Fruit fly (Drosophila melanogaster): ENCODE measurements around the gene CG4686.
A peak's percentile ranks its signal among the peaks of the same experiment; 100 is the strongest.

CG4686 gene

DNA sequence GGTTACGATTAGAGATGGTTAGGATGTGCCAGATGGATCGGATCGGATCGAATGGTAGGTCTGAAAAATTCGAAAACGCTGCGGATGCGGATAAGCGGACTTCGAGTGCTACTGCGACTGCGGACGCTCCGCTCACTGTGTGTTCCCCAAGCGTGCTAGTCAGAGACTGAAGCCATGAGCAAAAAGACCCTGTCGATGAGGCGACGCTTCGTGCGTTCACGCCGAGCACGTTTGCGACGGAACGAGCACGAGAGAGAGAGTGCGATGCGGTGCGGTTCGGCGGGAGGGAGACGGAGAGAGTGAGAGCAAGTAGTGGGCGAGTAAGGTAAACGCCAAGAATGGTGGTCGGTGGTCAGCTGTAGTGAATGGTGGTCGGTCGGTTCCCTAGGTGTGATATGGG is 27.6 kb upstream of the CG4686 start, which contains the start of gene bnl (continued):
- TF ChIP-seq CG10462 (GFP tag; optimal IDR thresholded peaks at IDR 0.05) (no peak), NfI (GFP tag; optimal IDR thresholded peaks at IDR 0.05) (peak; percentile 29), CG12219 (GFP tag; optimal IDR thresholded peaks at IDR 0.05) (peak; percentile 52), CG12299 (tag; optimal IDR thresholded peaks at IDR 0.05) (peak; percentile 49), gce (GFP tag; IDR thresholded peaks at IDR 0.05) (0 out of 3 replicates have a peak, but pooled peaks have one; percentile 62), Lim3 (GFP tag; IDR thresholded peaks at IDR 0.05) (no peak), Aef1 (GFP tag; IDR thresholded peaks at IDR 0.05) (no peak), nerfin-2 (GFP tag; IDR thresholded peaks at IDR 0.05; ENCODE audit: partially characterized antibody) (no peak), knrl (GFP tag; IDR thresholded peaks at IDR 0.05; ENCODE audit: partially characterized antibody) (peak; percentile 38), Optix (GFP tag; IDR thresholded peaks at IDR 0.05) (no peak), CG13296 (GFP tag; optimal IDR thresholded peaks at IDR 0.05) (peak; percentile 45), CG5180 (GFP tag; optimal IDR thresholded peaks at IDR 0.05) (peak; percentile 62), CG6689 (GFP tag; IDR thresholded peaks at IDR 0.05) (no peak), klu (GFP tag; IDR thresholded peaks at IDR 0.05) (peak; percentile 57; the same call in 1 of the 2 replicates), lilli (GFP tag; optimal IDR thresholded peaks at IDR 0.05) (peak; percentile 33), so (GFP tag; IDR thresholded peaks at IDR 0.05) (peak; percentile 65; the same call in 1 of the 3 replicates), CG9727 (GFP tag; optimal IDR thresholded peaks at IDR 0.05) (peak; percentile 53), grau (tag; optimal IDR thresholded peaks at IDR 0.05) (peak; percentile 44), al (GFP tag; IDR thresholded peaks at IDR 0.05) (no peak), CG12659 (GFP tag; optimal IDR thresholded peaks at IDR 0.05) (peak; percentile 13), scrt (GFP tag; optimal IDR thresholded peaks at IDR 0.05) (no peak), nerfin-1 (tag; optimal IDR thresholded peaks at IDR 0.05) (peak; percentile 34), CG10366 (GFP tag; IDR thresholded peaks at IDR 0.05) (peak; percentile 45; the same call in 1 of the 2 replicates), CG9932 (GFP tag; IDR thresholded peaks at IDR 0.05) (no peak), Gug (GFP tag; IDR thresholded peaks at IDR 0.05) (no peak), sr (GFP tag; IDR thresholded peaks at IDR 0.05) (peak; percentile 96), ind (GFP tag; optimal IDR thresholded peaks at IDR 0.05) (no peak), wor (GFP tag; IDR thresholded peaks at IDR 0.05) (no peak), pfk (GFP tag; optimal IDR thresholded peaks at IDR 0.05) (peak; percentile 49), schlank (tag; optimal IDR thresholded peaks at IDR 0.05) (no peak), row (GFP tag; IDR thresholded peaks at IDR 0.05) (no peak; the same call in 2 of the 3 replicates), Taf1 (GFP tag; IDR thresholded peaks at IDR 0.05) (no peak), CG11695 (GFP tag; IDR thresholded peaks at IDR 0.05) (peak; percentile 58; the same call in 2 of the 3 replicates), ems (GFP tag; optimal IDR thresholded peaks at IDR 0.05) (peak; percentile 55), CG2202 (tag; optimal IDR thresholded peaks at IDR 0.05) (no peak), cg (GFP tag; optimal IDR thresholded peaks at IDR 0.05) (no peak), Nf-YC (tag; optimal IDR thresholded peaks at IDR 0.05) (peak; percentile 64)

DNA sequence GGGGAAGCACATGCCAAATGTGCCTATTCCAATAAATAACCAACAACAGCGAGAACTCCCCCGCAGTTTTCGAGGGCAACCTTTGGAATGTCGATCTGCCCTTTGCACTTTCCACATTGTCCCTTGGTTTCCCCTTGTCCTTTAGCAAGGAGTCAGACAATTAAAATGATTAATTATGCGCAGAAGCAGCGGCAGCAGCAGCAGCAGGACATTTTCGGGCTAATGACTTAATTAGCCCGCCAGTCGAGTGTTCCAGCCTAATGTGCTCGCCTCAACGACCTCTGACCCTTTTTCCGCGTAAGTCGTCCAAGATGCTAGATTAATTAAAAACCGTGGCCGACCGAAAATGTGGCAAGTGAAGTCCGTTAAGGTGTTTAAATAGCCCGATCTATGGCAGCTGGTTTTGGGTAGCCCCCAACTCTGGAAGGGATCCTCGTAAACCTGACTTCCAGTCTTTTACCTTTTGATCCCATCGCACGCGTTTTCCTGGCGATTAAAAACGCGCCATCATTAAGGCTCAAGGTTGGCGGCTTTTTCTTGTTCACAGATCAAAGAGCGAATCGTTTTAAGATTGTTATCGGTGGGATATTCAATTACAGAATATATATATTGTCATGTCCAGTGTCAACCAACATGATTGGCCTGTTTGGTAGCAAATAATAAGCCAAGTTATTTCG is 25.2 kb upstream of the CG4686 start:
- peak; percentile 98 for TF ChIP-seq CG8359 (GFP tag; optimal IDR thresholded peaks at IDR 0.05; ENCODE audit: borderline replicate concordance)
- peak; percentile 91 for TF ChIP-seq zen (tag; optimal IDR thresholded peaks at IDR 0.05)
- no peak for TF ChIP-seq sens-2 (GFP tag; IDR thresholded peaks at IDR 0.05)
- no peak for TF ChIP-seq Lim3 (GFP tag; IDR thresholded peaks at IDR 0.05)
- TF ChIP-seq CG4282 (GFP tag; optimal IDR thresholded peaks at IDR 0.05): no peak

Data from whole organism, embryonic.